Worm (Caenorhabditis elegans) whole organism, L1 larva: Measurements from ENCODE around the gene C17B7.9.

Experiments
- C04F5.9 ChIP-seq: sonication (generic microtip); optimal IDR thresholded peaks from 2 replicates; lab custom pipeline; 2016; ENCODE audit warnings: missing genetic modification characterization, missing compliant biosample characterization
- ceh-82 ChIP-seq, 3 experiments: fragments of 150-350 bp in 1 of 3; sonication (generic microtip) in 2 of 3; optimal IDR thresholded peaks; 2 replicates each; lab custom pipeline; 2014 to 2017; ENCODE audit warnings: missing biosample characterization in 3 of 3, missing genetic modification characterization in 3 of 3
- elt-3 ChIP-seq, 6 experiments: fragments of 150-350 bp in 1 of 6; sonication (generic microtip); optimal IDR thresholded peaks; 2 replicates each; lab custom pipeline; 2017 to 2018; ENCODE audit warnings: missing biosample characterization in 6 of 6, missing genetic modification characterization in 6 of 6, inconsistent platforms in 1 of 6
- mep-1 ChIP-seq: fragments of 150-350 bp; optimal IDR thresholded peaks from 2 replicates; lab custom pipeline; 2014; ENCODE audit warnings: missing biosample characterization, missing genetic modification characterization
- snpc-4 ChIP-seq: fragments of 150-350 bp; optimal IDR thresholded peaks from 2 replicates; lab custom pipeline; 2014; ENCODE audit warnings: missing biosample characterization, missing genetic modification characterization
- unc-62 ChIP-seq: fragments of 150-350 bp; optimal IDR thresholded peaks from 2 replicates; lab custom pipeline; 2014; ENCODE audit warnings: missing biosample characterization, missing genetic modification reagents, missing genetic modification characterization
- unc-86 ChIP-seq: sonication (generic microtip); optimal IDR thresholded peaks from 2 replicates; lab custom pipeline; 2016; ENCODE audit warnings: missing genetic modification characterization, missing compliant biosample characterization

DNA sequence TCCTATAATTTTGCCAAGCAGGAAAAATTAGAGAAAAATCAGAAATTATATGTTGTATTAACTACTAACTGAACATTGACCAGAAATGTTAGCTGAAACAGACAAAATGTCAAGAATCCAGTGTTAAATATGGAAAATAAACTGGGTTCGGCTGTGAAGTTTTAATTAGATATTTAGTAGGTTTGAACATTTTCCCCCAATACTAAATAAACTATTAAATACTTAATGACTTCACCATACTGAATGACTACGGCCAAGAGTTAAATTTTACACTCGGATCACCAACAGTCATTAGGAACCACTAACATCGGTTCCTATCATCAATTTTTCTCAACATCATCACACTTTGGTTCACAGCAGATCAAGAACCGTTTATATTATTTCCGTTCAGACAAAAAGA is 36.6 kb downstream of the C17B7.9 start:
- TF ChIP-seq snpc-4 (tag; lab: Kevin White, UChicago) (no peak), mep-1 (no peak), C04F5.9 (tag; lab: Kevin White, UChicago) (no peak), unc-62 (no peak), unc-86 (no peak), ceh-82 (tag; optimal IDR thresholded peaks at IDR 0.05; lab: Kevin White, UChicago) (no peak), elt-3 (tag; optimal IDR thresholded peaks at IDR 0.05; lab: Kevin White, UChicago) (no peak)
